Fruit fly (Drosophila melanogaster): ENCODE measurements around the gene CG31219.

DNA sequence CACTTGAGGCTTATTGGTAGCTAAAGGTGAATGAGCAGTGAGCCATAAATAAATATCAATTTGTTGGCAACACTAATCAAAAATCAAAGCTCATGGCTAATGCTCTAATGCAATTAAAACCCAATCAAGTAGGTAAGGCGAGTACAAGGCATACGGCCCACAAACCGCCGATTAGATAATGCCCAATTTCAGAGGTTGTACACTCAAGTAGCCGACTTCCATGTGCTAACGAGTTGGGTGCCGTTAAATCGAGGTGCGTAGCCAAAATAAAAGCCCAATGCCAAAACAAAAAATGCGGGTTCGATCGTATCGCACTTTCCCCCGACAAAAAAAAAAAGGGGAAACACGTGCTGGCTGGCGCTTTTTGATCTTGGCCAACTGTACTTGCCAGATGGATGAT, 28.8 kb upstream of the CG31219 start:
- TF ChIP-seq dsf (GFP tag; optimal IDR thresholded peaks at IDR 0.05; ENCODE audit: borderline replicate concordance) (no peak), N (GFP tag; optimal IDR thresholded peaks at IDR 0.05) (no peak), Dif (GFP tag; optimal IDR thresholded peaks at IDR 0.05; ENCODE audit: partially characterized antibody) (no peak), CG32264 (GFP tag; optimal IDR thresholded peaks at IDR 0.05) (no peak), lola (GFP tag; optimal IDR thresholded peaks at IDR 0.05) (no peak), pan (optimal IDR thresholded peaks at IDR 0.05) (no peak), h (GFP tag; optimal IDR thresholded peaks at IDR 0.05) (peak; percentile 40), Myc (optimal IDR thresholded peaks at IDR 0.05) (no peak), usp (GFP tag; optimal IDR thresholded peaks at IDR 0.05) (no peak), ey (GFP tag; optimal IDR thresholded peaks at IDR 0.05) (no peak), OdsH (GFP tag; optimal IDR thresholded peaks at IDR 0.05) (no peak), psq (GFP tag; optimal IDR thresholded peaks at IDR 0.05) (no peak)

Measured in whole organism, wandering third instar larva.